Fruit fly (Drosophila melanogaster) whole organism, embryonic: ENCODE measurements around the gene CG10560.

ENCODE experiments used
- CG10267 ChIP-seq: fragments of 200-800 bp; sonication (Bioruptor generic); optimal IDR thresholded peaks from 2 replicates; lab custom pipeline; 2018; ENCODE audit warnings: missing biosample characterization, mild to moderate bottlenecking, missing genetic modification characterization, moderate library complexity
- CG11504 ChIP-seq: fragments of 200-800 bp; sonication (Bioruptor generic); optimal IDR thresholded peaks from 3 replicates; lab custom pipeline; 2019; ENCODE audit warnings: missing biosample characterization, mild to moderate bottlenecking, missing genetic modification characterization, moderate library complexity
- CG11723 ChIP-seq: fragments of 200-800 bp; sonication (Bioruptor generic); optimal IDR thresholded peaks from 2 replicates; lab custom pipeline; 2017; ENCODE audit warnings: missing biosample characterization, mild to moderate bottlenecking, missing genetic modification characterization
- CG1233 ChIP-seq: fragments of 200-800 bp; sonication (Bioruptor generic); optimal IDR thresholded peaks from 4 replicates; lab custom pipeline; 2018; ENCODE audit warnings: missing biosample characterization, mild to moderate bottlenecking, missing genetic modification characterization
- CG12769 ChIP-seq: fragments of 200-800 bp; sonication (Bioruptor generic); optimal IDR thresholded peaks from 2 replicates; lab custom pipeline; 2019; ENCODE audit warnings: missing biosample characterization, mild to moderate bottlenecking, missing genetic modification characterization, moderate library complexity
- CG13296 ChIP-seq: fragments of 200-800 bp; sonication (Bioruptor generic); optimal IDR thresholded peaks from 3 replicates; lab custom pipeline; 2018; ENCODE audit warnings: missing biosample characterization, mild to moderate bottlenecking, missing genetic modification characterization
- CG15514 ChIP-seq: fragments of 200-800 bp; sonication (Bioruptor generic); optimal IDR thresholded peaks from 3 replicates; lab custom pipeline; 2017; ENCODE audit warnings: missing biosample characterization, missing genetic modification characterization, mild to moderate bottlenecking, moderate library complexity, missing genetic modification reagents
- CG2199 ChIP-seq: fragments of 200-800 bp; sonication (Bioruptor generic); IDR thresholded peaks from 3 replicates; pipeline ENCODE4 v1.3.6; 2022; ENCODE audit warnings: missing biosample characterization, missing genetic modification characterization
- CG30431 ChIP-seq: fragments of 200-800 bp; sonication (Bioruptor generic); optimal IDR thresholded peaks from 2 replicates; lab custom pipeline; 2017; ENCODE audit warnings: missing biosample characterization, missing genetic modification characterization
- CG3281 ChIP-seq: fragments of 200-800 bp; sonication (Bioruptor generic); optimal IDR thresholded peaks from 3 replicates; lab custom pipeline; 2017; ENCODE audit warnings: missing biosample characterization, mild to moderate bottlenecking, missing genetic modification characterization
- CG33557 ChIP-seq: fragments of 200-800 bp; sonication (Bioruptor generic); optimal IDR thresholded peaks from 2 replicates; lab custom pipeline; 2019; ENCODE audit warnings: missing biosample characterization, mild to moderate bottlenecking, missing genetic modification characterization, moderate library complexity
- CG7839 ChIP-seq: fragments of 200-800 bp; sonication (Bioruptor generic); optimal IDR thresholded peaks from 3 replicates; lab custom pipeline; 2018; ENCODE audit warnings: missing biosample characterization, mild to moderate bottlenecking, missing genetic modification characterization, moderate library complexity
- CG8924 ChIP-seq: fragments of 200-800 bp; optimal IDR thresholded peaks from 3 replicates; lab custom pipeline; 2019; ENCODE audit warnings: missing biosample characterization, mild to moderate bottlenecking, missing genetic modification characterization, moderate library complexity
- CG9437 ChIP-seq: fragments of 200-800 bp; sonication (Bioruptor generic); optimal IDR thresholded peaks from 2 replicates; lab custom pipeline; 2018; ENCODE audit warnings: missing biosample characterization, mild to moderate bottlenecking, missing genetic modification characterization
- CTCF ChIP-seq: fragments of 200-800 bp; sonication (Bioruptor generic); optimal IDR thresholded peaks from 2 replicates; lab custom pipeline; 2017; ENCODE audit warnings: missing biosample characterization, mild to moderate bottlenecking, missing genetic modification characterization, moderate library complexity
- Deaf1 ChIP-seq: fragments of 200-800 bp; optimal IDR thresholded peaks from 3 replicates; lab custom pipeline; 2019; ENCODE audit warnings: missing biosample characterization, mild to moderate bottlenecking, missing genetic modification characterization, moderate library complexity
- Dip2 ChIP-seq: fragments of 200-800 bp; sonication (Bioruptor generic); IDR thresholded peaks from 2 replicates; pipeline ENCODE4 v1.3.6; 2022; ENCODE audit warnings: missing biosample characterization, missing genetic modification characterization
- Dp ChIP-seq: fragments of 200-800 bp; sonication (Bioruptor generic); optimal IDR thresholded peaks from 2 replicates; lab custom pipeline; 2018; ENCODE audit warnings: missing biosample characterization, mild to moderate bottlenecking, missing genetic modification characterization, moderate library complexity
- E2f2 ChIP-seq: fragments of 200-800 bp; sonication (Bioruptor generic); IDR thresholded peaks from 2 replicates; pipeline ENCODE4 v1.3.6; 2022; ENCODE audit warnings: missing biosample characterization, missing genetic modification characterization
- ERR ChIP-seq: fragments of 200-800 bp; sonication (Bioruptor generic); optimal IDR thresholded peaks from 2 replicates; lab custom pipeline; 2016; ENCODE audit warnings: missing biosample characterization, missing genetic modification characterization
- Ets65A ChIP-seq: fragments of 200-800 bp; sonication (Bioruptor generic); peaks from one replicate; lab custom pipeline; 2016; ENCODE audit warnings: missing biosample characterization, missing genetic modification characterization
- Ets97D ChIP-seq: fragments of 200-800 bp; sonication (Bioruptor generic); optimal IDR thresholded peaks from 3 replicates; lab custom pipeline; 2016; ENCODE audit warnings: missing biosample characterization, missing genetic modification characterization
- HLH54F ChIP-seq: fragments of 200-800 bp; sonication (Bioruptor generic); optimal IDR thresholded peaks from 3 replicates; lab custom pipeline; 2016; ENCODE audit warnings: missing biosample characterization, missing genetic modification characterization
- Lpt ChIP-seq: fragments of >200 bp; optimal IDR thresholded peaks from 2 replicates; lab custom pipeline; 2018; ENCODE audit warnings: missing biosample characterization, missing genetic modification characterization
- Med ChIP-seq: fragments of 200-800 bp; sonication (Bioruptor generic); peaks from one replicate; lab custom pipeline; 2016; ENCODE audit warnings: missing biosample characterization, missing genetic modification characterization, mild to moderate bottlenecking, inconsistent platforms, moderate library complexity
- Meics ChIP-seq: fragments of 200-800 bp; sonication (Bioruptor generic); optimal IDR thresholded peaks from 2 replicates; lab custom pipeline; 2017; ENCODE audit warnings: missing biosample characterization, mild to moderate bottlenecking, missing genetic modification characterization
- Ssrp ChIP-seq: fragments of 200-800 bp; sonication (Bioruptor generic); optimal IDR thresholded peaks from 2 replicates; lab custom pipeline; 2018; ENCODE audit warnings: missing biosample characterization, mild to moderate bottlenecking, missing genetic modification characterization, moderate library complexity
- Vsx1 ChIP-seq: fragments of 200-800 bp; sonication (Bioruptor generic); optimal IDR thresholded peaks from 2 replicates; lab custom pipeline; 2017; ENCODE audit warnings: missing biosample characterization, mild to moderate bottlenecking, missing genetic modification characterization, missing genetic modification reagents
- ap ChIP-seq: fragments of 200-800 bp; sonication (Bioruptor generic); IDR thresholded peaks from 2 replicates; pipeline ENCODE4 v1.3.6; 2022; ENCODE audit warnings: missing biosample characterization, missing genetic modification characterization
- az2 ChIP-seq: fragments of 200-800 bp; sonication (Bioruptor generic); optimal IDR thresholded peaks from 3 replicates; lab custom pipeline; 2016; ENCODE audit warnings: missing biosample characterization, missing genetic modification characterization
- bcd ChIP-seq: fragments of 200-800 bp; sonication (Bioruptor generic); optimal IDR thresholded peaks from 2 replicates; lab custom pipeline; 2017; ENCODE audit warnings: missing biosample characterization, mild to moderate bottlenecking, missing genetic modification characterization
- caup ChIP-seq: fragments of 200-800 bp; sonication (Bioruptor generic); optimal IDR thresholded peaks from 3 replicates; lab custom pipeline; 2017; ENCODE audit warnings: missing biosample characterization, mild to moderate bottlenecking, missing genetic modification characterization, moderate library complexity; ENCODE audit not compliant: severe bottlenecking
- chinmo ChIP-seq: fragments of 200-800 bp; sonication (Bioruptor generic); IDR thresholded peaks from 4 replicates; pipeline ENCODE4 v1.3.6; 2022; ENCODE audit warnings: missing biosample characterization, missing genetic modification characterization; ENCODE audit not compliant: partially characterized antibody
- corto ChIP-seq: fragments of 200-800 bp; sonication (Bioruptor generic); optimal IDR thresholded peaks from 2 replicates; lab custom pipeline; 2016; ENCODE audit warnings: missing biosample characterization, mild to moderate bottlenecking, missing genetic modification characterization, moderate library complexity
- exex ChIP-seq: fragments of 200-800 bp; sonication (Bioruptor generic); optimal IDR thresholded peaks from 4 replicates; lab custom pipeline; 2018; ENCODE audit warnings: missing biosample characterization, mild to moderate bottlenecking, missing genetic modification characterization, moderate library complexity
- gcm2 ChIP-seq: fragments of 200-800 bp; sonication (Bioruptor generic); optimal IDR thresholded peaks from 2 replicates; lab custom pipeline; 2016; ENCODE audit warnings: missing biosample characterization, missing genetic modification characterization
- grn ChIP-seq: fragments of 200-800 bp; sonication (Bioruptor generic); optimal IDR thresholded peaks from 3 replicates; lab custom pipeline; 2017; ENCODE audit warnings: missing biosample characterization, missing genetic modification characterization
- kah ChIP-seq: fragments of 200-800 bp; sonication (Bioruptor generic); optimal IDR thresholded peaks from 2 replicates; lab custom pipeline; 2018; ENCODE audit warnings: missing biosample characterization, mild to moderate bottlenecking, missing genetic modification characterization
- lab ChIP-seq: fragments of 200-800 bp; sonication (Bioruptor generic); optimal IDR thresholded peaks from 3 replicates; lab custom pipeline; 2017; ENCODE audit warnings: missing biosample characterization, missing genetic modification characterization, mild to moderate bottlenecking, moderate library complexity, missing genetic modification reagents
- lbe ChIP-seq: fragments of 200-800 bp; sonication (Bioruptor generic); optimal IDR thresholded peaks from 2 replicates; lab custom pipeline; 2016; ENCODE audit warnings: missing biosample characterization, mild to moderate bottlenecking, missing genetic modification characterization
- mirr ChIP-seq: fragments of 200-800 bp; sonication (Bioruptor generic); optimal IDR thresholded peaks from 3 replicates; lab custom pipeline; 2018; ENCODE audit warnings: missing biosample characterization, mild to moderate bottlenecking, missing genetic modification characterization
- sd ChIP-seq: fragments of 200-800 bp; sonication (Bioruptor generic); optimal IDR thresholded peaks from 3 replicates; lab custom pipeline; 2018; ENCODE audit warnings: missing biosample characterization, mild to moderate bottlenecking, missing genetic modification characterization, moderate library complexity
- sens ChIP-seq: fragments of 200-800 bp; sonication (Bioruptor generic); peaks from one replicate; lab custom pipeline; 2016; ENCODE audit warnings: missing biosample characterization, missing genetic modification characterization
- sisA ChIP-seq: fragments of 200-800 bp; sonication (Bioruptor generic); IDR thresholded peaks from 2 replicates; pipeline ENCODE4 v1.3.6; 2022; ENCODE audit warnings: missing biosample characterization, missing genetic modification characterization
- sug ChIP-seq: fragments of 200-800 bp; optimal IDR thresholded peaks from 2 replicates; lab custom pipeline; 2019; ENCODE audit warnings: missing biosample characterization, mild to moderate bottlenecking, missing genetic modification characterization, moderate library complexity
- trem ChIP-seq: fragments of 200-800 bp; optimal IDR thresholded peaks from 3 replicates; lab custom pipeline; 2019; ENCODE audit warnings: missing biosample characterization, mild to moderate bottlenecking, missing genetic modification characterization, moderate library complexity

CG10560 gene

DNA sequence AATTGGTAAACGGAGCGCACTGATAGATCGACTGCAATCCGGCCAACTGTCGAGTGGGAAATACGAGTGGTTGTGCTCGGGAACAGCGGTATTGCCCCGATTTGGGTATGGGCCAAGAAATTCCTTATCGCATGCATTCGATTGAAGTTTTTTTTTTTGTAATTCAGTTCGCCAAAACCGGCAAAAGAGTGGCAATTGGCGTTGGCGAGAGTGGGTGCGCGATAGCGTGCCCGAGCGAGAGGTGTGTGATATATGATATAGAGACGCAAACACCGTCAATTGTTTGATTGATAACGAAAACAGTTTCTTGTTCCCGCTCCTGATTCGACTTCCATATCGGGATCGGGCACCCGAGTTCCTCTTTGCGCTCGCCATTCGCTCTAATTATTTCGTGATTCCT is 6.1 kb downstream of the CG10560 start, which contains the start of gene CG31087:
Gene CG31087 (minus strand): TSS at position 63 of the 400 bp plus-strand sequence.
- TF ChIP-seq lab = peak; percentile 50
- no peak for TF ChIP-seq CG2199 (GFP tag; lab: Robert Waterston, UW)
- peak; percentile 51 for TF ChIP-seq Deaf1 (tag; lab: Kevin White, UChicago)
- no peak for TF ChIP-seq CG11723 (GFP tag; lab: Kevin White, UChicago)
- 0 out of 4 replicates have a peak, but pooled peaks have one; percentile 57 for TF ChIP-seq chinmo (GFP tag; lab: Robert Waterston, UW)
- peak; percentile 67 for TF ChIP-seq sens (GFP tag; lab: Kevin White, UChicago)
- TF ChIP-seq exex (tag; lab: Kevin White, UChicago) = peak; percentile 56
- peak; percentile 12 for TF ChIP-seq grn (GFP tag; lab: Kevin White, UChicago)
- no peak for TF ChIP-seq Lpt
- no peak for TF ChIP-seq lbe
- TF ChIP-seq CG12769 (tag; lab: Kevin White, UChicago) = peak; percentile 40
- TF ChIP-seq CG8924 = no peak
- TF ChIP-seq kah (GFP tag; lab: Kevin White, UChicago) = no peak
- TF ChIP-seq sd (tag; lab: Kevin White, UChicago) = peak; percentile 2
- no peak for TF ChIP-seq ap
- peak; percentile 15 for TF ChIP-seq sug (tag; lab: Kevin White, UChicago)

DNA sequence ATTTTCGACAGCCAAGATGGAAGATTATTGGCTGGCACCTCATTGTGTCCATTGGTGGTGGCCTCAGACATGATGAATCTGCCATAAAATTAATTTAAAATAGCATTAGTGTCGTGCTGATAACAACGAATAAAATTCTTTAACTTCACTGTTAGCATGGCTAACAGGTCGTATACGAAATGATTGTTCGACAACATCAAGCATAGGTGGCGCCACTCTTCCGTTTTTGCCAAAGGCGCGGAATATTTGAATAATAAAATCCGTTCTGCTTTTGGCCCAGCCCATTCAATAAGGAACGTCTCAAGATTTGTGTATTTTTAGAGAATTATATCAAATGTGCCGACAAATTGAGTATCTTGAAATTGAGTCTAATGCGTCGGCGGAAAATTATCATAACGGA is 7.3 kb downstream of the CG10560 start:
- TF ChIP-seq az2 (GFP tag; lab: Kevin White, UChicago) (no peak), CG13296 (GFP tag; lab: Kevin White, UChicago) (peak; percentile 23), Dp (GFP tag; lab: Kevin White, UChicago) (peak; percentile 45), corto (GFP tag; lab: Kevin White, UChicago) (no peak), Meics (peak; percentile 27), CG3281 (GFP tag; lab: Kevin White, UChicago) (peak; percentile 11), trem (no peak), ERR (GFP tag; lab: Kevin White, UChicago) (no peak), CG1233 (peak; percentile 11), CG9437 (peak; percentile 1), CG7839 (tag; lab: Kevin White, UChicago) (peak; percentile 11), lab (peak; percentile 26), CG33557 (GFP tag; lab: Kevin White, UChicago) (no peak), CG11504 (tag; lab: Kevin White, UChicago) (no peak), sisA (no peak), Ets97D (peak; percentile 22), caup (GFP tag; lab: Kevin White, UChicago) (peak; percentile 26), Med (GFP tag; lab: Kevin White, UChicago) (peak; percentile 70), Ssrp (tag; lab: Kevin White, UChicago) (no peak), gcm2 (GFP tag; lab: Kevin White, UChicago) (no peak), Ets65A (GFP tag; lab: Kevin White, UChicago) (peak; percentile 43), Vsx1 (GFP tag; lab: Kevin White, UChicago) (no peak), CTCF (GFP tag; lab: Kevin White, UChicago) (peak; percentile 89), Dip2 (GFP tag; lab: Robert Waterston, UW) (peak; percentile 84), CG30431 (GFP tag; lab: Kevin White, UChicago) (no peak), ap (no peak), HLH54F (GFP tag; lab: Kevin White, UChicago) (no peak), mirr (GFP tag; lab: Kevin White, UChicago) (peak; percentile 49), bcd (GFP tag; lab: Kevin White, UChicago) (peak; percentile 3), CG10267 (tag; lab: Kevin White, UChicago) (no peak), E2f2 (GFP tag; lab: Robert Waterston, UW) (peak; percentile 63), CG15514 (GFP tag; lab: Kevin White, UChicago) (peak; percentile 29)
- TF ChIP-seq, all 482 proteins: peak for 18
